Worm (Caenorhabditis elegans) whole organism, late embryonic: ENCODE results near the gene T28C6.10.

Experiments
- ceh-30 ChIP-seq: fragments of 150-350 bp; optimal IDR thresholded peaks from 2 replicates; lab custom pipeline; 2014; ENCODE audit warnings: missing biosample characterization, missing genetic modification characterization
- elt-2 ChIP-seq: sonication (generic microtip); optimal IDR thresholded peaks from 2 replicates; lab custom pipeline; 2016; ENCODE audit warnings: missing genetic modification reagents, missing genetic modification characterization, missing compliant biosample characterization
- ets-4 ChIP-seq: sonication (generic microtip); optimal IDR thresholded peaks from 2 replicates; lab custom pipeline; 2016; ENCODE audit warnings: missing genetic modification characterization, missing compliant biosample characterization
- hlh-13 ChIP-seq: fragments of 200-800 bp; sonication (Bioruptor generic); optimal IDR thresholded peaks from 2 replicates; lab custom pipeline; 2018; ENCODE audit warnings: mild to moderate bottlenecking, missing genetic modification characterization, missing compliant biosample characterization
- lin-11 ChIP-seq: fragments of 200-800 bp; sonication (Bioruptor generic); optimal IDR thresholded peaks from 2 replicates; lab custom pipeline; 2018; ENCODE audit warnings: mild to moderate bottlenecking, missing genetic modification characterization, missing compliant biosample characterization
- nhr-11 ChIP-seq: fragments of 150-350 bp; optimal IDR thresholded peaks from 2 replicates; lab custom pipeline; 2014; ENCODE audit warnings: missing biosample characterization, missing genetic modification characterization
- ref-2 ChIP-seq: sonication (generic microtip); optimal IDR thresholded peaks from 2 replicates; lab custom pipeline; 2016; ENCODE audit warnings: missing genetic modification characterization, missing compliant biosample characterization
- tbx-2 ChIP-seq: sonication (generic microtip); optimal IDR thresholded peaks from 2 replicates; lab custom pipeline; 2016; ENCODE audit warnings: missing genetic modification characterization, missing compliant biosample characterization
- ttx-3 ChIP-seq: sonication (generic microtip); optimal IDR thresholded peaks from 2 replicates; lab custom pipeline; 2016; ENCODE audit warnings: missing genetic modification reagents, missing genetic modification characterization, missing compliant biosample characterization

DNA sequence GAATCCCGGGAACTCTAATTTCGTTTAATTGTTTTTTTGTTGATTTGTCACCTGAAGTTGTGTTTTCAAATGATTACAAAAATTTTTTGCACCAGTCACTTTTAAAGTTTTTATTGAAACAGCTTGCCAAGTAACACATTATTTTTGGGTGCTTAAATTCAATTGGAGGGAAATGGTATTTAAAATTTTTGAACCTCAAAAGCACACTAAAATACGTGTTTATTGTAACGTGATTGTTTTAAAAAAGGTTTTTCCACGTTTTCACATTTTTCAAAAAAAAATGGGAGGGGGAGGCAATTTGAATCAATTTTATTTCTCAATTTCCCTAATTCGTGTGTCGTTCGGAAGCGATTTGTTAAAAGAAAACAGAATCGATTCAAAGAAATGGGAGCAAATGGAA lies 3.4 kb downstream of the T28C6.10 start, which contains the start of gene T28C6.5:
- TF ChIP-seq ceh-30 (tag; lab: Kevin White, UChicago) (no peak), hlh-13 (GFP tag; lab: Kevin White, UChicago) (no peak), ets-4 (tag; lab: Kevin White, UChicago) (no peak), elt-2 (no peak), nhr-11 (tag; lab: Kevin White, UChicago) (no peak), lin-11 (tag; lab: Kevin White, UChicago) (no peak), ttx-3 (tag; lab: Kevin White, UChicago) (no peak), tbx-2 (no peak), ref-2 (no peak)
